Fruit fly (Drosophila melanogaster): ENCODE data around the gene bocks.

DNA sequence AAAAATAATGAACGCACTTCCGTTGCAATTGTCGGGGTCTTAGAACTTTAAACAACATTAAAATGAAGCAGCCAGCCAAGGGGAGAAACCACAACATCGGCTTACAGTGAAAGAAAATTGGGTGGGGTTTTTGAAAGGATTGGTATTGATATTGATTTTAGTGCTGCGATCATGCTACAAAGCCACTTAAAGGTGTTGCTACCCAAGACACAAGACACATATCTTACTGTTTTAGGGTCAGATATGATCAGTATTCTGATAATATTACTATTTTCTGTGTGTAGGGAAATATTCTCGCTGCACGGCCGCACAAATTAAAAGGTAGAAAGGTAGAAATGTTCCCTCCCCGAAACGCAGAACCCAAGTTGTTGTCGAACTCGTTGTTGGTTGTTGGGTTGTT is 14.3 kb upstream of the bocks start:
- no peak for TF ChIP-seq Myc (optimal IDR thresholded peaks at IDR 0.05)
- no peak for TF ChIP-seq h (optimal IDR thresholded peaks at IDR 0.05)
- TF ChIP-seq psq (optimal IDR thresholded peaks at IDR 0.05) = no peak

Measured in Kc167 (cell line).